Worm (Caenorhabditis elegans) whole organism, L4 larva: ENCODE measurements around the gene C08F8.9.
"Not testable (repeated sequence)": the region's sequence is repeated elsewhere in the genome, so short reads cannot be mapped to it uniquely, and the experiment has no call there.

Experiments
- Y105C5A.15 ChIP-seq: fragments of 200-800 bp; sonication (Bioruptor generic); IDR thresholded peaks from 2 replicates; pipeline ENCODE4 v1.3.6; 2022; ENCODE audit warnings: missing genetic modification characterization, missing compliant biosample characterization
- ZK337.2 ChIP-seq: fragments of 200-800 bp; sonication (Bioruptor generic); IDR thresholded peaks from 2 replicates; pipeline ENCODE4 v1.3.6; 2022; ENCODE audit warnings: missing genetic modification reagents, missing genetic modification characterization, missing compliant biosample characterization
- aha-1 ChIP-seq: fragments of 150-350 bp; peaks from one replicate; lab custom pipeline; 2014; ENCODE audit warnings: missing biosample characterization, missing genetic modification characterization
- aly-2 ChIP-seq: sonication (generic microtip); optimal IDR thresholded peaks from 2 replicates; lab custom pipeline; 2018; ENCODE audit warnings: missing biosample characterization, missing genetic modification characterization
- ama-1 ChIP-seq: fragments of 150-350 bp; optimal IDR thresholded peaks from 2 replicates; lab custom pipeline; 2014; ENCODE audit warnings: inconsistent platforms, mixed read lengths
- arid-1 ChIP-seq: fragments of 200-800 bp; sonication (Bioruptor generic); conservative IDR thresholded peaks from 2 replicates; pipeline ENCODE4 v1.3.6; 2022; ENCODE audit warnings: missing genetic modification reagents, missing genetic modification characterization, missing compliant biosample characterization
- ceh-28 ChIP-seq: fragments of 150-350 bp; optimal IDR thresholded peaks from 2 replicates; lab custom pipeline; 2014; ENCODE audit warnings: missing biosample characterization, missing genetic modification reagents, missing genetic modification characterization
- ceh-82 ChIP-seq: sonication (generic microtip); optimal IDR thresholded peaks from 2 replicates; lab custom pipeline; 2017; ENCODE audit warnings: missing biosample characterization, missing genetic modification characterization
- cey-2 ChIP-seq: sonication (generic microtip); optimal IDR thresholded peaks from 3 replicates; lab custom pipeline; 2017; ENCODE audit warnings: missing genetic modification characterization, mild to moderate bottlenecking, missing compliant biosample characterization, antibody characterized with exemption, borderline replicate concordance; ENCODE audit not compliant: insufficient read depth
- ctbp-1 ChIP-seq: fragments of 200-800 bp; sonication (Bioruptor generic); IDR thresholded peaks from 2 replicates; pipeline ENCODE4 v1.3.6; 2022; ENCODE audit warnings: missing genetic modification reagents, missing genetic modification characterization, missing compliant biosample characterization
- daf-16 ChIP-seq, 3 experiments: sonication (generic microtip); optimal IDR thresholded peaks; 2 replicates each; lab custom pipeline; 2016 to 2017; ENCODE audit warnings: missing genetic modification characterization in 3 of 3, missing genetic modification reagents in 3 of 3, mild to moderate bottlenecking in 2 of 3, missing compliant biosample characterization in 2 of 3, missing biosample characterization in 1 of 3, moderate library complexity in 1 of 3
- daf-19 ChIP-seq: fragments of 200-800 bp; sonication (Bioruptor generic); conservative IDR thresholded peaks from 2 replicates; pipeline ENCODE4 v1.3.6; 2022; ENCODE audit warnings: missing genetic modification characterization, missing compliant biosample characterization
- dmd-6 ChIP-seq: fragments of 200-800 bp; sonication (Bioruptor generic); IDR thresholded peaks from 2 replicates; pipeline ENCODE4 v1.3.6; 2022; ENCODE audit warnings: missing genetic modification reagents, missing genetic modification characterization, missing compliant biosample characterization
- dmd-9 ChIP-seq: fragments of 200-800 bp; sonication (Bioruptor generic); IDR thresholded peaks from 2 replicates; pipeline ENCODE4 v1.3.6; 2022; ENCODE audit warnings: missing genetic modification reagents, missing genetic modification characterization, missing compliant biosample characterization
- duxl-1 ChIP-seq: sonication (generic microtip); optimal IDR thresholded peaks from 2 replicates; lab custom pipeline; 2016; ENCODE audit warnings: mild to moderate bottlenecking, missing genetic modification characterization, moderate library complexity, missing compliant biosample characterization; ENCODE audit not compliant: poor library complexity
- egl-27 ChIP-seq: sonication (generic microtip); optimal IDR thresholded peaks from 3 replicates; lab custom pipeline; 2017; ENCODE audit warnings: missing biosample characterization, missing genetic modification reagents, missing genetic modification characterization
- fos-1 ChIP-seq: fragments of 150-350 bp; optimal IDR thresholded peaks from 2 replicates; lab custom pipeline; 2014; ENCODE audit warnings: missing biosample characterization, missing genetic modification characterization
- gei-8 ChIP-seq: fragments of 200-800 bp; sonication (Bioruptor generic); optimal IDR thresholded peaks from 2 replicates; lab custom pipeline; 2018; ENCODE audit warnings: mild to moderate bottlenecking, missing genetic modification characterization, missing compliant biosample characterization
- hlh-11 ChIP-seq: fragments of 200-800 bp; sonication (Bioruptor generic); optimal IDR thresholded peaks from 2 replicates; lab custom pipeline; 2018; ENCODE audit warnings: mild to moderate bottlenecking, missing genetic modification characterization, missing compliant biosample characterization
- hlh-30 ChIP-seq: sonication (generic microtip); optimal IDR thresholded peaks from 2 replicates; lab custom pipeline; 2017; ENCODE audit warnings: antibody characterized with exemption, mild to moderate bottlenecking, missing genetic modification characterization, missing compliant biosample characterization; ENCODE audit not compliant: insufficient read depth
- lin-1 ChIP-seq: fragments of 200-800 bp; sonication (Bioruptor generic); IDR thresholded peaks from 2 replicates; pipeline ENCODE4 v1.3.6; 2022; ENCODE audit warnings: missing genetic modification reagents, missing genetic modification characterization, missing compliant biosample characterization
- lin-13 ChIP-seq: fragments of 150-350 bp; optimal IDR thresholded peaks from 2 replicates; lab custom pipeline; 2014; ENCODE audit warnings: missing biosample characterization, missing genetic modification reagents, missing genetic modification characterization
- lin-38 ChIP-seq: fragments of 200-800 bp; sonication (Bioruptor generic); IDR thresholded peaks from 2 replicates; pipeline ENCODE4 v1.3.6; 2022; ENCODE audit warnings: missing genetic modification reagents, missing genetic modification characterization, missing compliant biosample characterization
- lsy-2 ChIP-seq, 2 experiments: fragments of 150-350 bp in 1 of 2; sonication (generic microtip) in 1 of 2; optimal IDR thresholded peaks; 2 replicates each; lab custom pipeline; 2014 to 2017; ENCODE audit warnings: missing biosample characterization in 2 of 2, missing genetic modification characterization in 2 of 2
- mdt-29 ChIP-seq: fragments of 200-800 bp; sonication (Bioruptor generic); IDR thresholded peaks from 2 replicates; pipeline ENCODE4 v1.3.6; 2022; ENCODE audit warnings: missing genetic modification reagents, missing genetic modification characterization, missing compliant biosample characterization
- mxl-2 ChIP-seq: fragments of 200-800 bp; sonication (Bioruptor generic); conservative IDR thresholded peaks from 2 replicates; pipeline ENCODE4 v1.3.6; 2022; ENCODE audit warnings: missing genetic modification reagents, missing genetic modification characterization, missing compliant biosample characterization
- mxl-3 ChIP-seq: fragments of 200-800 bp; sonication (Bioruptor generic); optimal IDR thresholded peaks from 2 replicates; lab custom pipeline; 2018; ENCODE audit warnings: mild to moderate bottlenecking, missing genetic modification characterization, missing compliant biosample characterization
- nhr-10 ChIP-seq: fragments of 150-350 bp; optimal IDR thresholded peaks from 2 replicates; lab custom pipeline; 2014; ENCODE audit warnings: missing biosample characterization, missing genetic modification characterization
- nhr-11 ChIP-seq: fragments of 150-350 bp; optimal IDR thresholded peaks from 2 replicates; lab custom pipeline; 2014; ENCODE audit warnings: missing biosample characterization, missing genetic modification characterization
- nhr-25 ChIP-seq: sonication (generic microtip); optimal IDR thresholded peaks from 2 replicates; lab custom pipeline; 2017; ENCODE audit warnings: missing genetic modification characterization, mild to moderate bottlenecking, missing compliant biosample characterization, antibody characterized with exemption, moderate library complexity, borderline replicate concordance; ENCODE audit not compliant: insufficient read depth
- nhr-48 ChIP-seq: sonication (generic microtip); optimal IDR thresholded peaks from 2 replicates; lab custom pipeline; 2016; ENCODE audit warnings: mild to moderate bottlenecking, missing genetic modification characterization, missing compliant biosample characterization
- nhr-6 ChIP-seq: fragments of 150-350 bp; optimal IDR thresholded peaks from 2 replicates; lab custom pipeline; 2014; ENCODE audit warnings: missing biosample characterization, missing genetic modification characterization
- nhr-77 ChIP-seq: fragments of 150-350 bp; optimal IDR thresholded peaks from 2 replicates; lab custom pipeline; 2014; ENCODE audit warnings: missing biosample characterization, missing genetic modification characterization
- set-16 ChIP-seq: fragments of 200-800 bp; sonication (Bioruptor generic); IDR thresholded peaks from 2 replicates; pipeline ENCODE4 v1.3.6; 2022; ENCODE audit warnings: missing genetic modification reagents, missing genetic modification characterization, missing compliant biosample characterization
- skn-1 ChIP-seq: fragments of 150-350 bp; optimal IDR thresholded peaks from 2 replicates; lab custom pipeline; 2014; ENCODE audit warnings: missing biosample characterization, missing genetic modification characterization
- unc-130 ChIP-seq: sonication (generic microtip); optimal IDR thresholded peaks from 2 replicates; lab custom pipeline; 2016; ENCODE audit warnings: missing genetic modification reagents, missing genetic modification characterization, missing compliant biosample characterization
- unc-39 ChIP-seq: sonication (generic microtip); optimal IDR thresholded peaks from 2 replicates; lab custom pipeline; 2017; ENCODE audit warnings: missing biosample characterization, missing genetic modification characterization
- unc-62 ChIP-seq, 3 experiments: fragments of 150-350 bp in 1 of 3; sonication (generic microtip); optimal IDR thresholded peaks in 2 of 3; peaks in 1 of 3; 1 replicate in 1 of 3; 2 replicates in 2 of 3; lab custom pipeline; 2014 to 2017; ENCODE audit warnings: missing biosample characterization in 3 of 3, missing genetic modification characterization in 3 of 3, missing genetic modification reagents in 3 of 3, missing genotype in 1 of 3
- zfp-2 ChIP-seq: sonication (generic microtip); optimal IDR thresholded peaks from 2 replicates; lab custom pipeline; 2016; ENCODE audit warnings: mild to moderate bottlenecking, missing genetic modification characterization, missing compliant biosample characterization
- zfp-3 ChIP-seq: fragments of 200-800 bp; sonication (Bioruptor generic); conservative IDR thresholded peaks from 2 replicates; pipeline ENCODE4 v1.3.6; 2022; ENCODE audit warnings: missing genetic modification reagents, missing genetic modification characterization, missing compliant biosample characterization
- zip-11 ChIP-seq: fragments of 200-800 bp; sonication (Bioruptor generic); IDR thresholded peaks from 2 replicates; pipeline ENCODE4 v1.3.6; 2022; ENCODE audit warnings: missing genetic modification characterization, missing compliant biosample characterization
- ztf-7 ChIP-seq: fragments of 150-350 bp; optimal IDR thresholded peaks from 2 replicates; lab custom pipeline; 2014; ENCODE audit warnings: missing biosample characterization, missing genetic modification characterization

Gene C08F8.9

ce11 chrIV:11156526-11156925 lies 21.9 kb downstream of the C08F8.9 start:
- no peak for TF ChIP-seq dmd-6 (GFP tag; lab: Robert Waterston, UW)
- no peak for TF ChIP-seq unc-39
- TF ChIP-seq aly-2 (tag; lab: Kevin White, UChicago): no peak
- TF ChIP-seq nhr-77 (tag; lab: Kevin White, UChicago): no peak
- TF ChIP-seq nhr-6 (tag; lab: Kevin White, UChicago): no peak
- no peak for TF ChIP-seq lin-38
- TF ChIP-seq egl-27 (tag; lab: Kevin White, UChicago): no peak
- no peak for TF ChIP-seq Y105C5A.15
- TF ChIP-seq mxl-2: no peak
- no peak for TF ChIP-seq mdt-29 (GFP tag; lab: Robert Waterston, UW)
- TF ChIP-seq hlh-30 (tag; lab: Kevin White, UChicago): no peak
- TF ChIP-seq hlh-11 (tag; lab: Kevin White, UChicago): no peak
- TF ChIP-seq ZK337.2 (GFP tag; lab: Robert Waterston, UW): no peak
- TF ChIP-seq arid-1 (GFP tag; lab: Robert Waterston, UW): no peak
- no peak for TF ChIP-seq skn-1

ce11 chrIV:11154425-11155114 lies 23.8 kb downstream of the C08F8.9 start, which contains the start of gene C08F8.3:
Gene C08F8.3, plus strand, starts transcription at chrIV:11155044.
- TF ChIP-seq daf-19 (GFP tag; lab: Robert Waterston, UW); fos-1 (tag; lab: Kevin White, UChicago); ctbp-1: not testable (repeated sequence)

ce11 chrIV:11150844-11151243 lies 27.6 kb downstream of the C08F8.9 start, which contains the start of gene C08F8.2:
Gene C08F8.2, plus strand, starts transcription at chrIV:11150997.
- TF ChIP-seq cey-2 (tag; lab: Kevin White, UChicago): no peak
- peak; percentile 67 for TF ChIP-seq ama-1 (lab: Kevin White, UChicago)
- TF ChIP-seq ceh-28 (tag; lab: Kevin White, UChicago): no peak
- 0 out of 2 replicates have a peak, but pooled peaks have one; percentile 59 for TF ChIP-seq zfp-3 (GFP tag; lab: Robert Waterston, UW)
- TF ChIP-seq unc-62 (GFP tag; optimal IDR thresholded peaks at IDR 0.05 in 1 of 2; lab: Kevin White, UChicago): peak in 1 of 2 experiments; percentile 25
- no peak for TF ChIP-seq unc-62 (tag; optimal IDR thresholded peaks at IDR 0.05; lab: Kevin White, UChicago)
- TF ChIP-seq gei-8 (GFP tag; lab: Kevin White, UChicago): no peak
- no peak for TF ChIP-seq mxl-3 (GFP tag; lab: Kevin White, UChicago)
- TF ChIP-seq aha-1 (tag; lab: Kevin White, UChicago): no peak
- no peak for TF ChIP-seq duxl-1 (tag; lab: Kevin White, UChicago)

- TF ChIP-seq lin-13 (peak; percentile 85), zip-11 (GFP tag; lab: Robert Waterston, UW) (no peak), unc-130 (peak; percentile 24), nhr-11 (tag; lab: Kevin White, UChicago) (peak; percentile 92), lsy-2 (tag; optimal IDR thresholded peaks at IDR 0.05; lab: Kevin White, UChicago) (peak; percentile 96 to 99), lin-1 (GFP tag; lab: Robert Waterston, UW) (peak; percentile 90), dmd-9 (no peak), ceh-82 (tag; lab: Kevin White, UChicago) (no peak), ztf-7 (tag; lab: Kevin White, UChicago) (no peak), egl-27 (tag; lab: Kevin White, UChicago) (no peak), zfp-2 (tag; lab: Kevin White, UChicago) (peak; percentile 97), nhr-48 (peak; percentile 66), nhr-10 (tag; lab: Kevin White, UChicago) (no peak), daf-16 (GFP tag; optimal IDR thresholded peaks at IDR 0.05; lab: Kevin White, UChicago) (peak in 1 of 2 experiments; percentile 61), daf-16 (tag; optimal IDR thresholded peaks at IDR 0.05; lab: Kevin White, UChicago) (peak; percentile 70), nhr-25 (tag; lab: Kevin White, UChicago) (peak; percentile 80), hlh-11 (tag; lab: Kevin White, UChicago) (peak; percentile 92), set-16 (GFP tag; lab: Robert Waterston, UW) (peak; percentile 18; the same call in 1 of the 2 replicates), fos-1 (tag; lab: Kevin White, UChicago) (no peak)
Observed at ce11 chrIV:11149454-11150163, 28.8 kb downstream of the C08F8.9 start, which contains the start of the genes F01G4.6 and pfd-1. Gene F01G4.6, minus strand, starts transcription at chrIV:11149504. Gene pfd-1, plus strand, starts transcription at chrIV:11150113.
